Fruit fly (Drosophila melanogaster): Measurements from ENCODE around the gene CG2218.

CG2218 gene

dm6 chr3R:30388215-30388871, 39.7 kb downstream of the CG2218 start (continued):
- TF ChIP-seq CG3919 (GFP tag; optimal IDR thresholded peaks at IDR 0.05) (peak; percentile 97), ss (GFP tag; optimal IDR thresholded peaks at IDR 0.05) (peak; percentile 95 to 98), CG11294 (GFP tag; IDR thresholded peaks at IDR 0.05) (peak; percentile 85), net (GFP tag; optimal IDR thresholded peaks at IDR 0.05) (peak; percentile 98), CG6808 (GFP tag; optimal IDR thresholded peaks at IDR 0.05) (peak; percentile 98), CG11762 (GFP tag; optimal IDR thresholded peaks at IDR 0.05; ENCODE audit: insufficient read depth) (peak; percentile 92), Ets21C (GFP tag; optimal IDR thresholded peaks at IDR 0.05) (peak; percentile 96), CG32006 (GFP tag; optimal IDR thresholded peaks at IDR 0.05) (peak; percentile 99), Eip93F (GFP tag; optimal IDR thresholded peaks at IDR 0.05) (peak; percentile 85), Eip75B (GFP tag; optimal IDR thresholded peaks at IDR 0.05) (peak; percentile 98), Hr4 (GFP tag; optimal IDR thresholded peaks at IDR 0.05) (peak; percentile 96), Hr39 (GFP tag; optimal IDR thresholded peaks at IDR 0.05) (peak; percentile 98), Blimp-1 (GFP tag; optimal IDR thresholded peaks at IDR 0.05) (peak; percentile 93), salr (GFP tag; optimal IDR thresholded peaks at IDR 0.05) (peak; percentile 82 to 99), CG6854 (GFP tag; optimal IDR thresholded peaks at IDR 0.05) (peak; percentile 93), OdsH (GFP tag; optimal IDR thresholded peaks at IDR 0.05) (peak; percentile 96), CG6276 (GFP tag; optimal IDR thresholded peaks at IDR 0.05) (peak; percentile 97), Sox15 (GFP tag; optimal IDR thresholded peaks at IDR 0.05) (peak; percentile 98), CG6163 (GFP tag; IDR thresholded peaks at IDR 0.05) (peak; percentile 89), pdm3 (GFP tag; optimal IDR thresholded peaks at IDR 0.05) (peak; percentile 97), dac (GFP tag; optimal IDR thresholded peaks at IDR 0.05) (peak; percentile 93), vri (GFP tag; optimal IDR thresholded peaks at IDR 0.05) (peak; percentile 89), svp (GFP tag) (peak; percentile 99), CG16779 (tag; optimal IDR thresholded peaks at IDR 0.05) (peak; percentile 93), Eip78C (GFP tag) (peak; percentile 99)

dm6 chr3R:30387515-30388178, 40.4 kb downstream of the CG2218 start, which contains the start of the genes Fer2LCH and Fer1HCH:
Gene Fer2LCH (plus strand): TSS chr3R:30387804.
Gene Fer1HCH (minus strand): TSS chr3R:30388178.
- no peak for TF ChIP-seq Ets96B (tag; optimal IDR thresholded peaks at IDR 0.05)
- no peak for TF ChIP-seq CG31627 (GFP tag; optimal IDR thresholded peaks at IDR 0.05)
- TF ChIP-seq Ets21C (GFP tag; optimal IDR thresholded peaks at IDR 0.05), result no peak
- TF ChIP-seq vri (GFP tag; optimal IDR thresholded peaks at IDR 0.05), result no peak
- TF ChIP-seq Eip78C (GFP tag), result no peak
- TF ChIP-seq CG10669 (GFP tag; optimal IDR thresholded peaks at IDR 0.05), result no peak
- TF ChIP-seq CG16779 (tag; optimal IDR thresholded peaks at IDR 0.05), result no peak
- no peak for TF ChIP-seq svp (GFP tag)

- TF ChIP-seq CG32006 (GFP tag; optimal IDR thresholded peaks at IDR 0.05), result no peak
- TF ChIP-seq CG7368 (GFP tag; optimal IDR thresholded peaks at IDR 0.05), result no peak
- TF ChIP-seq spab (GFP tag; optimal IDR thresholded peaks at IDR 0.05), result no peak
- peak; percentile 28 to 52 for TF ChIP-seq ss (GFP tag; optimal IDR thresholded peaks at IDR 0.05)
- TF ChIP-seq lz (GFP tag; optimal IDR thresholded peaks at IDR 0.05), result no peak
- no peak for TF ChIP-seq Sox15 (GFP tag; optimal IDR thresholded peaks at IDR 0.05)
- peak; percentile 51; the same call in 1 of the 3 replicates for TF ChIP-seq eg (GFP tag; IDR thresholded peaks at IDR 0.05)
- TF ChIP-seq Ets21C (GFP tag; optimal IDR thresholded peaks at IDR 0.05), result no peak
- peak; percentile 3 for TF ChIP-seq Hr4 (GFP tag; optimal IDR thresholded peaks at IDR 0.05)
- no peak for TF ChIP-seq acj6 (GFP tag; optimal IDR thresholded peaks at IDR 0.05)
- TF ChIP-seq CG8319 (GFP tag; optimal IDR thresholded peaks at IDR 0.05), result no peak
- TF ChIP-seq Eip75B (GFP tag; optimal IDR thresholded peaks at IDR 0.05), result no peak
- peak; percentile 34 for TF ChIP-seq fd85E (GFP tag; optimal IDR thresholded peaks at IDR 0.05)
- no peak for TF ChIP-seq salr (GFP tag; optimal IDR thresholded peaks at IDR 0.05)
- TF ChIP-seq cyc (GFP tag; optimal IDR thresholded peaks at IDR 0.05), result no peak
- no peak for TF ChIP-seq CG8632 (GFP tag; optimal IDR thresholded peaks at IDR 0.05)
- TF ChIP-seq Sox102F (GFP tag; optimal IDR thresholded peaks at IDR 0.05), result peak; percentile 58
- no peak for TF ChIP-seq Hr39 (GFP tag; optimal IDR thresholded peaks at IDR 0.05)
- TF ChIP-seq Lpt (GFP tag; optimal IDR thresholded peaks at IDR 0.05), result no peak
- TF ChIP-seq vri (GFP tag; optimal IDR thresholded peaks at IDR 0.05), result peak; percentile 72
- peak; percentile 19 for TF ChIP-seq Met (GFP tag; optimal IDR thresholded peaks at IDR 0.05)
- TF ChIP-seq svp (GFP tag), result peak; percentile 88
- no peak for TF ChIP-seq CG3032 (tag; optimal IDR thresholded peaks at IDR 0.05)
- TF ChIP-seq CG16779 (tag; optimal IDR thresholded peaks at IDR 0.05), result peak; percentile 5
- TF ChIP-seq CG10631 (GFP tag; optimal IDR thresholded peaks at IDR 0.05), result no peak
- no peak for TF ChIP-seq CG11902 (GFP tag; optimal IDR thresholded peaks at IDR 0.05)
- TF ChIP-seq dac (GFP tag; optimal IDR thresholded peaks at IDR 0.05), result no peak
- TF ChIP-seq CG11762 (GFP tag; optimal IDR thresholded peaks at IDR 0.05; ENCODE audit: insufficient read depth), result no peak
Observed at dm6 chr3R:30386759-30387437, 41.2 kb downstream of the CG2218 start.
